Fruit fly (Drosophila melanogaster) whole organism, embryonic: ENCODE data around the gene CG43897.

Source experiments
- Abd-B ChIP-seq: fragments of 200-800 bp; sonication (Bioruptor generic); optimal IDR thresholded peaks from 2 replicates; lab custom pipeline; 2018; ENCODE audit warnings: missing biosample characterization, mild to moderate bottlenecking, missing genetic modification characterization, moderate library complexity
- BtbVII ChIP-seq: fragments of 200-800 bp; sonication (Bioruptor generic); optimal IDR thresholded peaks from 3 replicates; lab custom pipeline; 2017; ENCODE audit warnings: missing biosample characterization, mild to moderate bottlenecking, missing genetic modification characterization
- CG11085 ChIP-seq: fragments of 200-800 bp; sonication (Bioruptor generic); IDR thresholded peaks from 2 replicates; pipeline ENCODE4 v1.3.6; 2022; ENCODE audit warnings: missing biosample characterization, missing genetic modification characterization
- CG11456 ChIP-seq: fragments of 200-800 bp; sonication (Bioruptor generic); IDR thresholded peaks from 3 replicates; pipeline ENCODE4 v1.3.6; 2022; ENCODE audit warnings: missing biosample characterization, missing genetic modification characterization
- CG12769 ChIP-seq: fragments of 200-800 bp; sonication (Bioruptor generic); optimal IDR thresholded peaks from 2 replicates; lab custom pipeline; 2019; ENCODE audit warnings: missing biosample characterization, mild to moderate bottlenecking, missing genetic modification characterization, moderate library complexity
- CG14441 ChIP-seq: fragments of 200-800 bp; sonication (Bioruptor generic); IDR thresholded peaks from 2 replicates; pipeline ENCODE4 v1.3.6; 2022; ENCODE audit warnings: missing biosample characterization, missing genetic modification characterization
- CG14965 ChIP-seq: fragments of 200-800 bp; sonication (Bioruptor generic); optimal IDR thresholded peaks from 2 replicates; lab custom pipeline; 2016; ENCODE audit warnings: missing biosample characterization, missing genetic modification characterization, borderline replicate concordance
- CG15479 ChIP-seq: fragments of 200-800 bp; sonication (Bioruptor generic); optimal IDR thresholded peaks from 3 replicates; lab custom pipeline; 2019; ENCODE audit warnings: missing biosample characterization, mild to moderate bottlenecking, missing genetic modification characterization, moderate library complexity
- CG17568 ChIP-seq: fragments of 200-800 bp; sonication (Bioruptor generic); optimal IDR thresholded peaks from 2 replicates; lab custom pipeline; 2018; ENCODE audit warnings: missing biosample characterization, mild to moderate bottlenecking, missing genetic modification characterization, moderate library complexity
- CG18011 ChIP-seq: fragments of 200-800 bp; sonication (Bioruptor generic); optimal IDR thresholded peaks from 2 replicates; lab custom pipeline; 2017; ENCODE audit warnings: missing biosample characterization, missing genetic modification characterization, mild to moderate bottlenecking, moderate library complexity, missing genotype
- CG2712 ChIP-seq: fragments of 200-800 bp; optimal IDR thresholded peaks from 3 replicates; lab custom pipeline; 2019; ENCODE audit warnings: missing biosample characterization, mild to moderate bottlenecking, missing genetic modification characterization, moderate library complexity
- CG34224 ChIP-seq: fragments of 200-800 bp; sonication (Bioruptor generic); IDR thresholded peaks from 3 replicates; pipeline ENCODE4 v1.3.6; 2022; ENCODE audit warnings: missing biosample characterization, missing genetic modification characterization; ENCODE audit not compliant: partially characterized antibody
- CG3726 ChIP-seq: fragments of 200-800 bp; sonication (Bioruptor generic); IDR thresholded peaks from 3 replicates; pipeline ENCODE4, ENCODE4 v1.3.6; 2022; ENCODE audit warnings: missing biosample characterization, missing genetic modification characterization
- CG4617 ChIP-seq: fragments of 200-800 bp; sonication (Bioruptor generic); optimal IDR thresholded peaks from 3 replicates; lab custom pipeline; 2016; ENCODE audit warnings: missing biosample characterization, missing genetic modification characterization, borderline replicate concordance
- CG6791 ChIP-seq: fragments of 200-800 bp; sonication (Bioruptor generic); IDR thresholded peaks from 3 replicates; pipeline ENCODE4 v1.3.6; 2022; ENCODE audit warnings: missing biosample characterization, missing genetic modification characterization; ENCODE audit not compliant: partially characterized antibody
- CG7987 ChIP-seq: fragments of 200-800 bp; sonication (Bioruptor generic); optimal IDR thresholded peaks from 2 replicates; lab custom pipeline; 2018; ENCODE audit warnings: missing biosample characterization, mild to moderate bottlenecking, missing genetic modification characterization, moderate library complexity
- CG9609 ChIP-seq: fragments of 200-800 bp; sonication (Bioruptor generic); optimal IDR thresholded peaks from 3 replicates; lab custom pipeline; 2016; ENCODE audit warnings: missing biosample characterization, missing genetic modification characterization
- Dip2 ChIP-seq: fragments of 200-800 bp; sonication (Bioruptor generic); IDR thresholded peaks from 2 replicates; pipeline ENCODE4 v1.3.6; 2022; ENCODE audit warnings: missing biosample characterization, missing genetic modification characterization
- Dll ChIP-seq: fragments of 200-800 bp; sonication (Bioruptor generic); IDR thresholded peaks from 4 replicates; pipeline ENCODE4 v1.3.6; 2022; ENCODE audit warnings: missing biosample characterization, missing genetic modification characterization; ENCODE audit not compliant: partially characterized antibody
- ERR ChIP-seq: fragments of 200-800 bp; sonication (Bioruptor generic); optimal IDR thresholded peaks from 2 replicates; lab custom pipeline; 2016; ENCODE audit warnings: missing biosample characterization, missing genetic modification characterization
- Fer2 ChIP-seq: fragments of 200-800 bp; sonication (Bioruptor generic); optimal IDR thresholded peaks from 2 replicates; lab custom pipeline; 2018; ENCODE audit warnings: missing biosample characterization, mild to moderate bottlenecking, missing genetic modification characterization, moderate library complexity
- Hmx ChIP-seq: fragments of 200-800 bp; sonication (Bioruptor generic); optimal IDR thresholded peaks from 2 replicates; lab custom pipeline; 2016; ENCODE audit warnings: missing biosample characterization, missing genetic modification characterization
- Hr51 ChIP-seq, 2 experiments: fragments of 200-800 bp; sonication (Bioruptor generic); optimal IDR thresholded peaks; 2 replicates in 1 of 2; 3 replicates in 1 of 2; lab custom pipeline; 2016 to 2018; ENCODE audit warnings: missing biosample characterization in 2 of 2, missing genetic modification characterization in 2 of 2, mild to moderate bottlenecking in 1 of 2, moderate library complexity in 1 of 2
- NC2α ChIP-seq: fragments of 200-800 bp; sonication (Bioruptor generic); optimal IDR thresholded peaks from 2 replicates; lab custom pipeline; 2016; ENCODE audit warnings: missing biosample characterization, missing genetic modification characterization
- Nf-YC ChIP-seq: fragments of 200-800 bp; optimal IDR thresholded peaks from 3 replicates; lab custom pipeline; 2019; ENCODE audit warnings: missing biosample characterization, mild to moderate bottlenecking, missing genetic modification characterization, moderate library complexity
- Opbp ChIP-seq: fragments of 200-800 bp; sonication (Bioruptor generic); IDR thresholded peaks from 3 replicates; pipeline ENCODE4 v1.3.6; 2022; ENCODE audit warnings: missing biosample characterization, missing genetic modification characterization; ENCODE audit not compliant: partially characterized antibody
- Stat92E ChIP-seq, 3 experiments: fragments of >200 bp in 2 of 3; fragments of 200-800 bp in 1 of 3; sonication (Bioruptor generic) in 1 of 3; optimal IDR thresholded peaks; 2 replicates each; lab custom pipeline; 2017 to 2019; ENCODE audit warnings: missing biosample characterization in 3 of 3, missing genetic modification characterization in 3 of 3, mild to moderate bottlenecking in 1 of 3, moderate library complexity in 1 of 3
- Tbp ChIP-seq: fragments of >200 bp; optimal IDR thresholded peaks from 2 replicates; lab custom pipeline; 2018; ENCODE audit warnings: missing biosample characterization, missing genetic modification characterization
- ab ChIP-seq: fragments of 200-800 bp; sonication (Bioruptor generic); optimal IDR thresholded peaks from 2 replicates; lab custom pipeline; 2016; ENCODE audit warnings: missing biosample characterization, missing genetic modification characterization
- ara ChIP-seq: fragments of 200-800 bp; sonication (Bioruptor generic); IDR thresholded peaks from 2 replicates; pipeline ENCODE4 v1.3.6; 2022; ENCODE audit warnings: missing biosample characterization, missing genetic modification characterization
- cato ChIP-seq: fragments of 200-800 bp; sonication (Bioruptor generic); optimal IDR thresholded peaks from 2 replicates; lab custom pipeline; 2016; ENCODE audit warnings: missing biosample characterization, missing genetic modification characterization, borderline replicate concordance
- cwo ChIP-seq: fragments of 200-800 bp; sonication (Bioruptor generic); optimal IDR thresholded peaks from 3 replicates; lab custom pipeline; 2017; ENCODE audit warnings: missing biosample characterization, missing genetic modification characterization, mild to moderate bottlenecking, moderate library complexity, missing genetic modification reagents
- dmrt11E ChIP-seq: fragments of 200-800 bp; sonication (Bioruptor generic); optimal IDR thresholded peaks from 3 replicates; lab custom pipeline; 2018; ENCODE audit warnings: missing biosample characterization, mild to moderate bottlenecking, missing genetic modification characterization, moderate library complexity
- fd102C ChIP-seq: fragments of 200-800 bp; sonication (Bioruptor generic); optimal IDR thresholded peaks from 2 replicates; lab custom pipeline; 2018; ENCODE audit warnings: missing biosample characterization, mild to moderate bottlenecking, missing genetic modification characterization, moderate library complexity
- gem ChIP-seq: fragments of 200-800 bp; sonication (Bioruptor generic); optimal IDR thresholded peaks from 2 replicates; lab custom pipeline; 2019; ENCODE audit warnings: missing biosample characterization, mild to moderate bottlenecking, missing genetic modification characterization, moderate library complexity
- grau ChIP-seq: fragments of 200-800 bp; optimal IDR thresholded peaks from 3 replicates; lab custom pipeline; 2019; ENCODE audit warnings: missing biosample characterization, mild to moderate bottlenecking, missing genetic modification characterization, moderate library complexity
- ham ChIP-seq: fragments of 200-800 bp; sonication (Bioruptor generic); IDR thresholded peaks from 2 replicates; pipeline ENCODE4 v1.3.6; 2022; ENCODE audit warnings: missing biosample characterization, missing genetic modification characterization
- hbn ChIP-seq: fragments of 200-800 bp; sonication (Bioruptor generic); IDR thresholded peaks from 2 replicates; pipeline ENCODE4 v1.3.6; 2022; ENCODE audit warnings: missing biosample characterization, missing genetic modification characterization; ENCODE audit not compliant: partially characterized antibody
- jigr1 ChIP-seq: fragments of 200-800 bp; sonication (Bioruptor generic); IDR thresholded peaks from 3 replicates; pipeline ENCODE4 v1.3.6; 2022; ENCODE audit warnings: missing biosample characterization, missing genetic modification characterization
- kni ChIP-seq: fragments of 200-800 bp; sonication (Bioruptor generic); optimal IDR thresholded peaks from 3 replicates; lab custom pipeline; 2017; ENCODE audit warnings: mild to moderate bottlenecking, missing biosample characterization, missing genetic modification reagents, missing genetic modification characterization
- lola ChIP-seq, 3 experiments: fragments of >200 bp in 2 of 3; fragments of 200-800 bp in 1 of 3; sonication (Bioruptor generic) in 1 of 3; optimal IDR thresholded peaks; 2 replicates each; lab custom pipeline; 2017 to 2019; ENCODE audit warnings: missing biosample characterization in 3 of 3, missing genetic modification characterization in 3 of 3, mild to moderate bottlenecking in 1 of 3, moderate library complexity in 1 of 3
- luna ChIP-seq: fragments of 200-800 bp; sonication (Bioruptor generic); optimal IDR thresholded peaks from 2 replicates; lab custom pipeline; 2016; ENCODE audit warnings: missing biosample characterization, missing genetic modification characterization
- onecut ChIP-seq: fragments of 200-800 bp; sonication (Bioruptor generic); IDR thresholded peaks from 2 replicates; pipeline ENCODE4 v1.3.6; 2022; ENCODE audit warnings: missing biosample characterization, missing genetic modification characterization
- row ChIP-seq: fragments of 200-800 bp; sonication (Bioruptor generic); IDR thresholded peaks from 3 replicates; pipeline ENCODE4 v1.3.6; 2022; ENCODE audit warnings: missing biosample characterization, missing genetic modification characterization
- sd ChIP-seq: fragments of 200-800 bp; sonication (Bioruptor generic); optimal IDR thresholded peaks from 3 replicates; lab custom pipeline; 2018; ENCODE audit warnings: missing biosample characterization, mild to moderate bottlenecking, missing genetic modification characterization, moderate library complexity
- seq ChIP-seq: fragments of 200-800 bp; sonication (Bioruptor generic); IDR thresholded peaks from 2 replicates; pipeline ENCODE4 v1.3.6; 2022; ENCODE audit warnings: missing biosample characterization, missing genetic modification characterization
- tio ChIP-seq: fragments of 200-800 bp; sonication (Bioruptor generic); optimal IDR thresholded peaks from 2 replicates; lab custom pipeline; 2017; ENCODE audit warnings: missing biosample characterization, missing genetic modification characterization, inconsistent platforms
- wdn ChIP-seq: fragments of 200-800 bp; sonication (Bioruptor generic); IDR thresholded peaks from 2 replicates; pipeline ENCODE4 v1.3.6; 2022; ENCODE audit warnings: missing biosample characterization, missing genetic modification characterization

Gene CG43897

DNA sequence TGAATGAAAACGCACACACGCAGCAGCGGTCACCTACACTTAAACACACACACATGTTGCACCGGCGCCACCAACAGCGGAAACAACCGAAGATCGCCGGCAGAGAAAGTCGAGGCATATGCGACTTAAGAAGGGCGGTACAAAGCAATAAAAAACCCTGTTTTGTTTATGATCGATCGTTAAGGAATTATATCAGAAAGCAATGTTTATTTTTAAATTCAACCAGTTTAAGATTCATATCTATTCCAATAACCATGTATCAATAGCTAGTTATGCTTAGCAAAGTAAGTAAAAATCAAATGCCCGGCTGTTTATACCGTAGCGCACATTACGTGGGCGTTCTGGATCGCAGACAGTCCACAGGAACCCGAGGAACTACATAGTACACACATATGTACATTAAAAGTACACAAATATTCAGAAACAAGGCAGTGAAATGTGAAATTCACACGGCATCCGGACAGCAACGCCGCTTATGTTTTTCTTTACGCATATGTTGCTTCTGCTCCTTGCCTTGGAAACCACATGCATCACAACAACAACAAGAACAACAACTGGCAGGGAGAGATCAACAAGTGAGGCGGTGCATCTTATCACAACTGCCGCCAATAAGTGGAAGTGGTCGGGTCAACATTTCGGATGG lies 42.3 kb downstream of the CG43897 start (continued):
- TF ChIP-seq dmrt11E (tag; lab: Kevin White, UChicago) (peak; percentile 99), ham (GFP tag; lab: Robert Waterston, UW) (peak; percentile 76), gem (tag; lab: Kevin White, UChicago) (peak; percentile 98), CG11456 (GFP tag; lab: Robert Waterston, UW) (peak; percentile 93), ara (peak; percentile 99), CG14965 (GFP tag; lab: Kevin White, UChicago) (peak; percentile 89), BtbVII (GFP tag; lab: Kevin White, UChicago) (peak; percentile 93), Nf-YC (tag; lab: Kevin White, UChicago) (peak; percentile 76), CG15479 (peak; percentile 98), onecut (GFP tag; lab: Robert Waterston, UW) (peak; percentile 94), CG6791 (no peak), sd (tag; lab: Kevin White, UChicago) (peak; percentile 80), CG34224 (GFP tag; lab: Robert Waterston, UW) (no peak), Tbp (no peak), CG4617 (GFP tag; lab: Kevin White, UChicago) (peak; percentile 79), Dll (GFP tag; lab: Robert Waterston, UW) (no peak), wdn (GFP tag; lab: Robert Waterston, UW) (peak; percentile 87), Abd-B (GFP tag; lab: Kevin White, UChicago) (peak; percentile 95), Hmx (peak; percentile 81), CG12769 (tag; lab: Kevin White, UChicago) (peak; percentile 94), CG11085 (peak; percentile 90), NC2α (GFP tag; lab: Kevin White, UChicago) (peak; percentile 95), CG3726 (peak; percentile 97), hbn (GFP tag; lab: Robert Waterston, UW) (no peak), Fer2 (tag; lab: Kevin White, UChicago) (peak; percentile 81), CG7987 (peak; percentile 90), kni (GFP tag; lab: Kevin White, UChicago) (peak; percentile 100), cwo (GFP tag; lab: Kevin White, UChicago) (peak; percentile 90), tio (GFP tag; lab: Kevin White, UChicago) (peak; percentile 96), Stat92E (GFP tag; optimal IDR thresholded peaks at IDR 0.05; lab: Kevin White, UChicago) (peak in 1 of 3 experiments; percentile 96), row (GFP tag; lab: Robert Waterston, UW) (peak; percentile 98), fd102C (GFP tag; lab: Kevin White, UChicago) (peak; percentile 98), jigr1 (GFP tag; lab: Robert Waterston, UW) (peak; percentile 94), CG18011 (GFP tag; lab: Kevin White, UChicago) (peak; percentile 65), luna (GFP tag; lab: Kevin White, UChicago) (peak; percentile 33), cato (GFP tag; lab: Kevin White, UChicago) (peak; percentile 95), ERR (GFP tag; lab: Kevin White, UChicago) (peak; percentile 97), CG2712 (tag; lab: Kevin White, UChicago) (peak; percentile 99), Dip2 (GFP tag; lab: Robert Waterston, UW) (peak; percentile 65), ab (peak; percentile 94), Hr51 (GFP tag; optimal IDR thresholded peaks at IDR 0.05; lab: Kevin White, UChicago) (peak; percentile 93 to 95), grau (peak; percentile 94), CG14441 (GFP tag; lab: Robert Waterston, UW) (peak; percentile 95), Opbp (GFP tag; lab: Robert Waterston, UW) (no peak), lola (GFP tag; optimal IDR thresholded peaks at IDR 0.05; lab: Kevin White, UChicago) (peak in 1 of 3 experiments; percentile 99), CG9609 (GFP tag; lab: Kevin White, UChicago) (peak; percentile 97), CG17568 (GFP tag; lab: Kevin White, UChicago) (peak; percentile 90), seq (GFP tag; lab: Robert Waterston, UW) (peak; percentile 95)
